Worm (Caenorhabditis elegans) whole organism, L1 larva: Measurements from ENCODE around the gene pho-14.

Experiments
- ces-1 ChIP-seq: fragments of 150-350 bp; optimal IDR thresholded peaks from 2 replicates; lab custom pipeline; 2014; ENCODE audit warnings: missing biosample characterization, missing genetic modification reagents, missing genetic modification characterization
- nhr-84 ChIP-seq: sonication (generic microtip); optimal IDR thresholded peaks from 2 replicates; lab custom pipeline; 2017; ENCODE audit warnings: missing biosample characterization, missing genetic modification characterization
- unc-62 ChIP-seq: fragments of 150-350 bp; optimal IDR thresholded peaks from 2 replicates; lab custom pipeline; 2014; ENCODE audit warnings: missing biosample characterization, missing genetic modification reagents, missing genetic modification characterization

- TF ChIP-seq nhr-84 (tag; lab: Kevin White, UChicago) (no peak), unc-62 (no peak), ces-1 (GFP tag; lab: Kevin White, UChicago) (no peak)
Observed at ce11 chrII:1088527-1089230, 11.9 kb downstream of the pho-14 start.
